Worm (Caenorhabditis elegans): ENCODE results near the gene cdc-73.

The cdc-73 gene

ce11 chrIV:4024159-4025004 lies 18.0 kb upstream of the cdc-73 start (continued):
- TF ChIP-seq lin-13 (GFP tag; optimal IDR thresholded peaks at IDR 0.05) = peak; percentile 27
- peak; percentile 68 for TF ChIP-seq gmeb-1 (tag; optimal IDR thresholded peaks at IDR 0.05)
- TF ChIP-seq nhr-12 (tag; optimal IDR thresholded peaks at IDR 0.05) = no peak
- peak; percentile 92 for TF ChIP-seq F13H6.1 (tag; optimal IDR thresholded peaks at IDR 0.05)
- no peak for TF ChIP-seq elt-1 (tag; optimal IDR thresholded peaks at IDR 0.05)
- peak; percentile 19 for TF ChIP-seq nhr-21 (tag; optimal IDR thresholded peaks at IDR 0.05)
- TF ChIP-seq dmd-4 (tag; optimal IDR thresholded peaks at IDR 0.05) = no peak
- peak; percentile 76 for TF ChIP-seq Y55F3AM.14 (GFP tag; optimal IDR thresholded peaks at IDR 0.05)
- TF ChIP-seq nhr-10 (tag; optimal IDR thresholded peaks at IDR 0.05) = peak; percentile 27
- no peak for TF ChIP-seq nhr-6 (tag; optimal IDR thresholded peaks at IDR 0.05)

ce11 chrIV:4025923-4026322 lies 16.5 kb upstream of the cdc-73 start:
- TF ChIP-seq mbf-1 (tag; optimal IDR thresholded peaks at IDR 0.05) (no peak), elt-3 (tag; optimal IDR thresholded peaks at IDR 0.05) (no peak), nhr-11 (tag; optimal IDR thresholded peaks at IDR 0.05) (no peak), mab-5 (tag; optimal IDR thresholded peaks at IDR 0.05) (peak; percentile 6), peb-1 (tag; optimal IDR thresholded peaks at IDR 0.05) (no peak), alr-1 (tag; optimal IDR thresholded peaks at IDR 0.05) (no peak), R02D3.7 (tag; optimal IDR thresholded peaks at IDR 0.05) (no peak), mdl-1 (tag; optimal IDR thresholded peaks at IDR 0.05) (peak; percentile 94 to 95), ztf-1 (GFP tag; conservative IDR thresholded peaks at IDR 0.05) (no peak), gmeb-1 (tag; optimal IDR thresholded peaks at IDR 0.05) (no peak), nhr-25 (tag; optimal IDR thresholded peaks at IDR 0.05) (peak; percentile 87), ztf-4 (tag; optimal IDR thresholded peaks at IDR 0.05) (peak; percentile 41), aly-2 (tag; optimal IDR thresholded peaks at IDR 0.05) (no peak), Y55F3AM.14 (GFP tag; optimal IDR thresholded peaks at IDR 0.05) (peak; percentile 48), nhr-12 (tag; optimal IDR thresholded peaks at IDR 0.05) (no peak), nhr-10 (tag; optimal IDR thresholded peaks at IDR 0.05) (no peak), sma-9 (GFP tag; optimal IDR thresholded peaks at IDR 0.05) (peak; percentile 89), sma-9 (tag; optimal IDR thresholded peaks at IDR 0.05) (no peak), lsy-2 (tag; optimal IDR thresholded peaks at IDR 0.05) (peak in 1 of 2 experiments; percentile 65), nhr-77 (tag; optimal IDR thresholded peaks at IDR 0.05) (no peak), nhr-21 (tag; optimal IDR thresholded peaks at IDR 0.05) (peak; percentile 63), ZK546.5 (tag; optimal IDR thresholded peaks at IDR 0.05) (no peak), crh-2 (tag; optimal IDR thresholded peaks at IDR 0.05) (peak; percentile 54), sma-3 (GFP tag; optimal IDR thresholded peaks at IDR 0.05) (peak; percentile 65), blmp-1 (tag; optimal IDR thresholded peaks at IDR 0.05; ENCODE audit: insufficient read depth) (peak; percentile 35), ceh-82 (tag; optimal IDR thresholded peaks at IDR 0.05) (no peak), nhr-237 (tag; optimal IDR thresholded peaks at IDR 0.05) (no peak), unc-55 (GFP tag; optimal IDR thresholded peaks at IDR 0.05) (peak; percentile 35), lin-11 (tag; optimal IDR thresholded peaks at IDR 0.05) (peak; percentile 46), ztf-11 (tag; optimal IDR thresholded peaks at IDR 0.05) (no peak), nhr-129 (tag; optimal IDR thresholded peaks at IDR 0.05) (peak; percentile 55), nhr-6 (tag; optimal IDR thresholded peaks at IDR 0.05) (no peak), zag-1 (tag; optimal IDR thresholded peaks at IDR 0.05) (no peak), egl-27 (tag; optimal IDR thresholded peaks at IDR 0.05) (peak; percentile 24), ama-1 (optimal IDR thresholded peaks at IDR 0.05) (peak; percentile 55), dmd-4 (tag; optimal IDR thresholded peaks at IDR 0.05) (no peak), nhr-23 (tag; optimal IDR thresholded peaks at IDR 0.05) (no peak), lin-39 (tag; optimal IDR thresholded peaks at IDR 0.05) (no peak), elt-1 (tag; optimal IDR thresholded peaks at IDR 0.05) (no peak), F13H6.1 (tag; optimal IDR thresholded peaks at IDR 0.05) (peak; percentile 87), sem-4 (tag; optimal IDR thresholded peaks at IDR 0.05) (peak; percentile 82), fos-1 (tag; optimal IDR thresholded peaks at IDR 0.05) (no peak), unc-62 (GFP tag; optimal IDR thresholded peaks at IDR 0.05) (no peak), skn-1 (tag; optimal IDR thresholded peaks at IDR 0.05) (no peak), snpc-4 (tag; optimal IDR thresholded peaks at IDR 0.05) (no peak), C34F6.9 (tag; optimal IDR thresholded peaks at IDR 0.05) (peak; percentile 63), lin-13 (GFP tag; optimal IDR thresholded peaks at IDR 0.05) (peak; percentile 16), ceh-16 (tag; optimal IDR thresholded peaks at IDR 0.05) (peak; percentile 24), unc-39 (tag; optimal IDR thresholded peaks at IDR 0.05) (no peak)

Data from whole organism, L2 larva.